Worm (Caenorhabditis elegans) whole organism, young adult: ENCODE data around the gene hipr-1.

Source experiments
- bed-1 ChIP-seq: fragments of 200-800 bp; sonication (Bioruptor generic); IDR thresholded peaks from 2 replicates; pipeline ENCODE4 v1.3.6; 2022; ENCODE audit warnings: missing genetic modification reagents, missing genetic modification characterization, missing compliant biosample characterization
- nfyb-1 ChIP-seq: fragments of 200-800 bp; sonication (Bioruptor generic); IDR thresholded peaks from 2 replicates; pipeline ENCODE4 v1.3.6; 2022; ENCODE audit warnings: missing genetic modification reagents, missing genetic modification characterization, missing compliant biosample characterization
- tbx-9 ChIP-seq: sonication (generic microtip); optimal IDR thresholded peaks from 2 replicates; lab custom pipeline; 2016; ENCODE audit warnings: borderline replicate concordance, missing genetic modification characterization, inconsistent platforms, missing compliant biosample characterization
- ztf-22 ChIP-seq: fragments of 200-800 bp; sonication (Bioruptor generic); optimal IDR thresholded peaks from 2 replicates; lab custom pipeline; 2018; ENCODE audit warnings: mild to moderate bottlenecking, missing genetic modification characterization, moderate library complexity, missing compliant biosample characterization

DNA sequence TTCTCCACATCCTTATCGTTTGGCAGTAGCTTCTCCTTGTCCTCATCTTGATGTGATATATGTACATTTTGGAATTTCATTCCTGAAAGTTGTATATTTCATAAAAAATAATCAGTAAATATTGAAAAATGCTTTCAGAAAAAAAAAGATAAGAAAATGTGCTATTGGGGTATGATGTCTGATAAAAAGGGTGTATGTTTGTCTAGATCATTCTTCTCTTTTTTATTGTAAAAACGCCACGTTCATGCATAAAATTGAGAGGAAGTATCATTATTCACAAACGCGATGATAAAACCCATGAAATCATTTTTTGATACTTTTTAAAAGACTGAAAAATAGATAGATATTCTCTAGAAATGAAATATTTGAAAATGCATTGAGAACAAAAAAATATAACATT lies 28.6 kb downstream of the hipr-1 start:
- no peak for TF ChIP-seq bed-1 (GFP tag; lab: Robert Waterston, UW)
- TF ChIP-seq tbx-9 (tag; lab: Kevin White, UChicago), result no peak
- TF ChIP-seq nfyb-1, result no peak
- no peak for TF ChIP-seq ztf-22 (GFP tag; lab: Kevin White, UChicago)
